Worm (Caenorhabditis elegans) whole organism, L4 larva: ENCODE results near the gene T24B8.4.

Experiments
- F44E2.7 ChIP-seq: fragments of 200-800 bp; sonication (Bioruptor generic); IDR thresholded peaks from 2 replicates; pipeline ENCODE4 v2.1.2; 2022; ENCODE audit warnings: missing genetic modification characterization, missing compliant biosample characterization
- F49E8.2 ChIP-seq: sonication (generic microtip); optimal IDR thresholded peaks from 2 replicates; lab custom pipeline; 2016; ENCODE audit warnings: missing compliant biosample characterization, mild to moderate bottlenecking, missing genetic modification characterization, borderline replicate concordance
- R02D3.7 ChIP-seq: fragments of 150-350 bp; sonication (generic microtip); optimal IDR thresholded peaks from 3 replicates; lab custom pipeline; 2014; ENCODE audit warnings: missing biosample characterization, missing genetic modification characterization
- T20F7.1 ChIP-seq: fragments of 200-800 bp; sonication (Bioruptor generic); optimal IDR thresholded peaks from 2 replicates; lab custom pipeline; 2018; ENCODE audit warnings: mild to moderate bottlenecking, missing genetic modification characterization, missing compliant biosample characterization
- Y48G9A.11 ChIP-seq: fragments of 200-800 bp; sonication (Bioruptor generic); IDR thresholded peaks from 2 replicates; pipeline ENCODE4 v1.3.6; 2022; ENCODE audit warnings: missing genetic modification reagents, missing genetic modification characterization, missing compliant biosample characterization
- Y75B8A.6 ChIP-seq: fragments of 200-800 bp; sonication (Bioruptor generic); IDR thresholded peaks from 2 replicates; pipeline ENCODE4 v1.3.6; 2022; ENCODE audit warnings: missing genetic modification reagents, missing genetic modification characterization, missing compliant biosample characterization
- ZK337.2 ChIP-seq: fragments of 200-800 bp; sonication (Bioruptor generic); IDR thresholded peaks from 2 replicates; pipeline ENCODE4 v1.3.6; 2022; ENCODE audit warnings: missing genetic modification reagents, missing genetic modification characterization, missing compliant biosample characterization
- aha-1 ChIP-seq: fragments of 150-350 bp; peaks from one replicate; lab custom pipeline; 2014; ENCODE audit warnings: missing biosample characterization, missing genetic modification characterization
- aly-2 ChIP-seq: sonication (generic microtip); optimal IDR thresholded peaks from 2 replicates; lab custom pipeline; 2018; ENCODE audit warnings: missing biosample characterization, missing genetic modification characterization
- attf-4 ChIP-seq: sonication (generic microtip); optimal IDR thresholded peaks from 3 replicates; lab custom pipeline; 2017; ENCODE audit warnings: missing biosample characterization, missing genetic modification characterization
- ceh-28 ChIP-seq: fragments of 150-350 bp; optimal IDR thresholded peaks from 2 replicates; lab custom pipeline; 2014; ENCODE audit warnings: missing biosample characterization, missing genetic modification reagents, missing genetic modification characterization
- ceh-62 ChIP-seq: sonication (generic microtip); optimal IDR thresholded peaks from 2 replicates; lab custom pipeline; 2017; ENCODE audit warnings: missing biosample characterization, missing genetic modification characterization
- ceh-82 ChIP-seq: sonication (generic microtip); optimal IDR thresholded peaks from 2 replicates; lab custom pipeline; 2017; ENCODE audit warnings: missing biosample characterization, missing genetic modification characterization
- daf-12 ChIP-seq: fragments of 150-350 bp; optimal IDR thresholded peaks from 2 replicates; lab custom pipeline; 2014; ENCODE audit warnings: missing biosample characterization, missing genetic modification reagents, missing genetic modification characterization
- dmd-6 ChIP-seq: fragments of 200-800 bp; sonication (Bioruptor generic); IDR thresholded peaks from 2 replicates; pipeline ENCODE4 v1.3.6; 2022; ENCODE audit warnings: missing genetic modification reagents, missing genetic modification characterization, missing compliant biosample characterization
- dpl-1 ChIP-seq: fragments of 150-350 bp; optimal IDR thresholded peaks from 2 replicates; lab custom pipeline; 2014; ENCODE audit warnings: missing biosample characterization, missing genetic modification reagents, missing genetic modification characterization
- gei-8 ChIP-seq: fragments of 200-800 bp; sonication (Bioruptor generic); optimal IDR thresholded peaks from 2 replicates; lab custom pipeline; 2018; ENCODE audit warnings: mild to moderate bottlenecking, missing genetic modification characterization, missing compliant biosample characterization
- hif-1 ChIP-seq, 2 experiments: sonication (generic microtip); optimal IDR thresholded peaks; 2 replicates each; lab custom pipeline; 2016 to 2017; ENCODE audit warnings: missing compliant biosample characterization in 2 of 2, missing genetic modification characterization in 2 of 2, missing genetic modification reagents in 2 of 2, missing genotype in 2 of 2, mild to moderate bottlenecking in 1 of 2
- hlh-11 ChIP-seq: fragments of 200-800 bp; sonication (Bioruptor generic); optimal IDR thresholded peaks from 2 replicates; lab custom pipeline; 2018; ENCODE audit warnings: mild to moderate bottlenecking, missing genetic modification characterization, missing compliant biosample characterization
- hlh-30 ChIP-seq: sonication (generic microtip); optimal IDR thresholded peaks from 2 replicates; lab custom pipeline; 2017; ENCODE audit warnings: antibody characterized with exemption, mild to moderate bottlenecking, missing genetic modification characterization, missing compliant biosample characterization; ENCODE audit not compliant: insufficient read depth
- hmg-1.1 ChIP-seq: fragments of 200-800 bp; sonication (Bioruptor generic); IDR thresholded peaks from 2 replicates; pipeline ENCODE4 v1.3.6; 2022; ENCODE audit warnings: missing genetic modification reagents, missing genetic modification characterization, missing compliant biosample characterization
- lin-1 ChIP-seq: fragments of 200-800 bp; sonication (Bioruptor generic); IDR thresholded peaks from 2 replicates; pipeline ENCODE4 v1.3.6; 2022; ENCODE audit warnings: missing genetic modification reagents, missing genetic modification characterization, missing compliant biosample characterization
- lin-38 ChIP-seq: fragments of 200-800 bp; sonication (Bioruptor generic); IDR thresholded peaks from 2 replicates; pipeline ENCODE4 v1.3.6; 2022; ENCODE audit warnings: missing genetic modification reagents, missing genetic modification characterization, missing compliant biosample characterization
- lin-39 ChIP-seq: fragments of 150-350 bp; optimal IDR thresholded peaks from 2 replicates; lab custom pipeline; 2014; ENCODE audit warnings: missing biosample characterization, missing genetic modification reagents, missing genetic modification characterization
- lsy-2 ChIP-seq, 2 experiments: fragments of 150-350 bp in 1 of 2; sonication (generic microtip) in 1 of 2; optimal IDR thresholded peaks; 2 replicates each; lab custom pipeline; 2014 to 2017; ENCODE audit warnings: missing biosample characterization in 2 of 2, missing genetic modification characterization in 2 of 2
- mdl-1 ChIP-seq, 2 experiments: fragments of 150-350 bp in 1 of 2; sonication (generic microtip) in 1 of 2; optimal IDR thresholded peaks; 2 replicates each; lab custom pipeline; 2014 to 2017; ENCODE audit warnings: missing biosample characterization in 2 of 2, missing genetic modification characterization in 2 of 2
- mdt-29 ChIP-seq: fragments of 200-800 bp; sonication (Bioruptor generic); IDR thresholded peaks from 2 replicates; pipeline ENCODE4 v1.3.6; 2022; ENCODE audit warnings: missing genetic modification reagents, missing genetic modification characterization, missing compliant biosample characterization
- mep-1 ChIP-seq: fragments of 150-350 bp; sonication (generic microtip); optimal IDR thresholded peaks from 3 replicates; lab custom pipeline; 2014; ENCODE audit warnings: missing biosample characterization, missing genetic modification characterization
- nhr-10 ChIP-seq: fragments of 150-350 bp; optimal IDR thresholded peaks from 2 replicates; lab custom pipeline; 2014; ENCODE audit warnings: missing biosample characterization, missing genetic modification characterization
- nhr-11 ChIP-seq: fragments of 150-350 bp; optimal IDR thresholded peaks from 2 replicates; lab custom pipeline; 2014; ENCODE audit warnings: missing biosample characterization, missing genetic modification characterization
- nhr-42 ChIP-seq: fragments of 200-800 bp; sonication (Bioruptor generic); IDR thresholded peaks from 2 replicates; pipeline ENCODE4 v1.3.6; 2022; ENCODE audit warnings: missing genetic modification characterization, missing compliant biosample characterization
- nhr-48 ChIP-seq: sonication (generic microtip); optimal IDR thresholded peaks from 2 replicates; lab custom pipeline; 2016; ENCODE audit warnings: mild to moderate bottlenecking, missing genetic modification characterization, missing compliant biosample characterization
- nhr-76 ChIP-seq: fragments of 150-350 bp; optimal IDR thresholded peaks from 2 replicates; lab custom pipeline; 2014; ENCODE audit warnings: missing biosample characterization, missing genetic modification characterization
- pqm-1 ChIP-seq: sonication (generic microtip); optimal IDR thresholded peaks from 2 replicates; lab custom pipeline; 2017; ENCODE audit warnings: missing biosample characterization, missing genetic modification characterization
- sdz-12 ChIP-seq: fragments of 200-800 bp; sonication (Bioruptor generic); optimal IDR thresholded peaks from 2 replicates; lab custom pipeline; 2018; ENCODE audit warnings: mild to moderate bottlenecking, missing genetic modification characterization, missing compliant biosample characterization
- snpc-1.2 ChIP-seq: fragments of 200-800 bp; sonication (Bioruptor generic); IDR thresholded peaks from 2 replicates; pipeline ENCODE4 v1.3.6; 2022; ENCODE audit warnings: missing genetic modification reagents, missing genetic modification characterization, missing compliant biosample characterization
- tag-97 ChIP-seq: fragments of 200-800 bp; sonication (Bioruptor generic); IDR thresholded peaks from 2 replicates; pipeline ENCODE4 v1.3.6; 2022; ENCODE audit warnings: missing genetic modification characterization, missing compliant biosample characterization
- unc-39 ChIP-seq: sonication (generic microtip); optimal IDR thresholded peaks from 2 replicates; lab custom pipeline; 2017; ENCODE audit warnings: missing biosample characterization, missing genetic modification characterization
- unc-62 ChIP-seq, 3 experiments: fragments of 150-350 bp in 1 of 3; sonication (generic microtip); optimal IDR thresholded peaks in 2 of 3; peaks in 1 of 3; 1 replicate in 1 of 3; 2 replicates in 2 of 3; lab custom pipeline; 2014 to 2017; ENCODE audit warnings: missing biosample characterization in 3 of 3, missing genetic modification characterization in 3 of 3, missing genetic modification reagents in 3 of 3, missing genotype in 1 of 3
- zip-11 ChIP-seq: fragments of 200-800 bp; sonication (Bioruptor generic); IDR thresholded peaks from 2 replicates; pipeline ENCODE4 v1.3.6; 2022; ENCODE audit warnings: missing genetic modification characterization, missing compliant biosample characterization
- zip-2 ChIP-seq: fragments of 150-350 bp; optimal IDR thresholded peaks from 2 replicates; lab custom pipeline; 2014; ENCODE audit warnings: missing biosample characterization, missing genetic modification characterization
- ztf-7 ChIP-seq: fragments of 150-350 bp; optimal IDR thresholded peaks from 2 replicates; lab custom pipeline; 2014; ENCODE audit warnings: missing biosample characterization, missing genetic modification characterization

The T24B8.4 gene

ce11 chrII:9024312-9024711 is 46.3 kb downstream of the T24B8.4 start:
- TF ChIP-seq aha-1 (tag; lab: Kevin White, UChicago): peak; percentile 93
- no peak for TF ChIP-seq aly-2 (tag; lab: Kevin White, UChicago)
- TF ChIP-seq dpl-1 (GFP tag; lab: Kevin White, UChicago): no peak
- TF ChIP-seq ceh-28: no peak
- TF ChIP-seq hlh-11 (tag; lab: Kevin White, UChicago): no peak
- TF ChIP-seq snpc-1.2: no peak
- no peak for TF ChIP-seq daf-12
- no peak for TF ChIP-seq unc-39 (tag; lab: Kevin White, UChicago)
- peak in 1 of 2 experiments; percentile 40 for TF ChIP-seq unc-62 (GFP tag; optimal IDR thresholded peaks at IDR 0.05 in 1 of 2; lab: Kevin White, UChicago)
- TF ChIP-seq unc-62 (tag; optimal IDR thresholded peaks at IDR 0.05; lab: Kevin White, UChicago): no peak
- no peak for TF ChIP-seq Y48G9A.11 (GFP tag; lab: Robert Waterston, UW)
- TF ChIP-seq zip-2 (tag; lab: Kevin White, UChicago): no peak
- no peak for TF ChIP-seq nhr-76 (tag; lab: Kevin White, UChicago)
- no peak for TF ChIP-seq nhr-48
- TF ChIP-seq, all 104 proteins: peak for 2

DNA sequence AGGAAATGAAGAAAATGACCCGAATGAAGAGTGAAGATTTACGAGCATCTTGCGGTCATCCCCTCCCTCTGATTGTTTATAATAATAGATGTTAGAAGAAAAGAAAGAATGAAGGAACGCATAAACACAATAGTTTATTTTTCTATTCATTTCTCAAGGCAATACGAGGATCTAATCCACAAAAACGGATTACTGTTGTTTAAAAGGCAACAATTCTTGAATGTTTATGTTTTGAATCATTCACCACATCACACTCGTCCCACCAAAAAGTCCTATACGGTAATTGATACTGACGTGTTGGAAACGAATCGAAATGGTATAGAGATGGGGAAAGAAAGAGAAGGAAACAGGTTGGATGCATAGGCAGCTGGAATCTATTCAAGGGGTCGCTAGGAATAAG is 49.0 kb downstream of the T24B8.4 start:
- no peak for TF ChIP-seq nhr-42
- peak in 1 of 2 experiments; percentile 96 for TF ChIP-seq unc-62 (GFP tag; optimal IDR thresholded peaks at IDR 0.05 in 1 of 2; lab: Kevin White, UChicago)
- no peak for TF ChIP-seq unc-62 (tag; optimal IDR thresholded peaks at IDR 0.05; lab: Kevin White, UChicago)

ce11 chrII:9019704-9020103 is 50.9 kb downstream of the T24B8.4 start, which contains the start of gene dep-1:
Gene dep-1, minus strand, starts transcription at chrII:9019798.
- TF ChIP-seq ceh-62 (tag; lab: Kevin White, UChicago) (no peak), lin-38 (GFP tag; lab: Robert Waterston, UW) (no peak), snpc-1.2 (no peak), Y75B8A.6 (GFP tag; lab: Robert Waterston, UW) (no peak), F49E8.2 (tag; lab: Kevin White, UChicago) (no peak), hmg-1.1 (GFP tag; lab: Robert Waterston, UW) (no peak), unc-39 (tag; lab: Kevin White, UChicago) (no peak), F44E2.7 (GFP tag; lab: Robert Waterston, UW) (no peak), nhr-42 (no peak)

ce11 chrII:9017628-9018027 is 53.0 kb downstream of the T24B8.4 start:
- TF ChIP-seq unc-62 (GFP tag; optimal IDR thresholded peaks at IDR 0.05 in 1 of 2; lab: Kevin White, UChicago) (peak in 1 of 2 experiments; percentile 91), unc-62 (tag; optimal IDR thresholded peaks at IDR 0.05; lab: Kevin White, UChicago) (no peak), attf-4 (tag; lab: Kevin White, UChicago) (no peak)

ce11 chrII:9014877-9015505 is 55.6 kb downstream of the T24B8.4 start:
- TF ChIP-seq mdt-29 (GFP tag; lab: Robert Waterston, UW) (no peak), T20F7.1 (GFP tag; lab: Kevin White, UChicago) (no peak), tag-97 (GFP tag; lab: Robert Waterston, UW) (no peak), lin-38 (GFP tag; lab: Robert Waterston, UW) (no peak), hlh-30 (peak; percentile 12), nhr-11 (tag; lab: Kevin White, UChicago) (no peak), gei-8 (GFP tag; lab: Kevin White, UChicago) (no peak), hif-1 (tag; optimal IDR thresholded peaks at IDR 0.05; lab: Kevin White, UChicago) (no peak), mep-1 (no peak), Y75B8A.6 (GFP tag; lab: Robert Waterston, UW) (no peak), zip-11 (GFP tag; lab: Robert Waterston, UW) (no peak), ZK337.2 (no peak), R02D3.7 (tag; lab: Kevin White, UChicago) (no peak), pqm-1 (tag; lab: Kevin White, UChicago) (peak; percentile 10), mdl-1 (tag; optimal IDR thresholded peaks at IDR 0.05; lab: Kevin White, UChicago) (no peak), aha-1 (tag; lab: Kevin White, UChicago) (peak; percentile 59), dmd-6 (GFP tag; lab: Robert Waterston, UW) (0 out of 2 replicates have a peak, but pooled peaks have one; percentile 20), hmg-1.1 (GFP tag; lab: Robert Waterston, UW) (no peak), nhr-76 (tag; lab: Kevin White, UChicago) (no peak), lin-1 (GFP tag; lab: Robert Waterston, UW) (no peak), ceh-82 (tag; lab: Kevin White, UChicago) (no peak), lin-39 (tag; lab: Kevin White, UChicago) (no peak), ztf-7 (tag; lab: Kevin White, UChicago) (no peak), F44E2.7 (GFP tag; lab: Robert Waterston, UW) (no peak), lsy-2 (tag; optimal IDR thresholded peaks at IDR 0.05; lab: Kevin White, UChicago) (no peak), nhr-10 (tag; lab: Kevin White, UChicago) (no peak), sdz-12 (no peak), dpl-1 (GFP tag; lab: Kevin White, UChicago) (no peak)
